Fruit fly (Drosophila melanogaster): ENCODE results near the gene sba.

dm6 chr3R:23885182-23885581 is 37.6 kb downstream of the sba start:
- TF ChIP-seq CG32121 (GFP tag; IDR thresholded peaks at IDR 0.05) (no peak), fd96Ca (GFP tag; IDR thresholded peaks at IDR 0.05) (no peak)
